Fruit fly (Drosophila melanogaster): ENCODE results near the gene NimC4.

DNA sequence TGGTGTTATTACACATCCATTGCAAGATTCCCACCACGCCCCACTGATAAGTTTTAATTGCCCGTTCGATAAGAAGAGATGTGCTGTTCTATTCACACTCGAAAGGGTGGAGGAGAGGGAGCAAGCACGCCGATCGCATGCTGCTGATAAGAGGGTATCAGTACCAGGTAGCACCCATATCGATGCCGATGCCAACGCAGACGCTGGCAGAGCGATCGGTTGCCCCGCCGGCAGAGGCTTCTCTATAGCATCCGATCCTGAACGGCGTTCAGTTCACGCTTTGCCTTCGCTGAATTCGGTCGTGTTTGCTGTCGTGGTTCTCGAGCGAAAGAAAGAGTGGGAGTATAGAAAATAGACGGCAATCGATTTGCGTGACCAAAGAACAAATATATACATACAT lies 33.9 kb upstream of the NimC4 start:
- no peak for TF ChIP-seq CTCF (optimal IDR thresholded peaks at IDR 0.05)
- TF ChIP-seq CG8478 (optimal IDR thresholded peaks at IDR 0.05): no peak

All from S2 (cell line).